ENCODE assay signal across 1 fruit fly cellular context in genomic region chr3R:25684859-25685258, dm6.
A peak's percentile ranks its signal among the peaks of the same experiment; 100 is the strongest.
TF ChIP-seq lines count a peak whose summit lies in the region.

Gene RpL27, minus strand, starts transcription at chr3R:25685051.

TF ChIP-seq in whole organism, embryonic, 481 proteins besides CTCF, POLR2A, EP300 and RAD21 (continued from another document):
- TF ChIP-seq CG16813 (GFP tag; IDR thresholded peaks at IDR 0.05; lab: Robert Waterston, UW; ENCODE audit: partially characterized antibody): peak; percentile 71
- TF ChIP-seq tio (GFP tag; optimal IDR thresholded peaks at IDR 0.05; lab: Kevin White, UChicago): peak; percentile 33
- peak; percentile 79 for TF ChIP-seq CG10147 (GFP tag; optimal IDR thresholded peaks at IDR 0.05; lab: Kevin White, UChicago)
- TF ChIP-seq GATAe (GFP tag; conservative IDR thresholded peaks at IDR 0.05; lab: Robert Waterston, UW): 0 out of 2 replicates have a peak, but pooled peaks have one; percentile 8
- TF ChIP-seq HLH54F (GFP tag; optimal IDR thresholded peaks at IDR 0.05; lab: Kevin White, UChicago): peak; percentile 69
- peak; percentile 44 for TF ChIP-seq CG13123 (GFP tag; optimal IDR thresholded peaks at IDR 0.05; lab: Kevin White, UChicago)
- TF ChIP-seq z (GFP tag; IDR thresholded peaks at IDR 0.05; lab: Robert Waterston, UW): no peak
- TF ChIP-seq bigmax (GFP tag; optimal IDR thresholded peaks at IDR 0.05; lab: Kevin White, UChicago): peak; percentile 70
- peak; percentile 42; the same call in 2 of the 3 replicates for TF ChIP-seq ase (GFP tag; IDR thresholded peaks at IDR 0.05; lab: Robert Waterston, UW)
- peak; percentile 92 for TF ChIP-seq CG7271 (tag; optimal IDR thresholded peaks at IDR 0.05; lab: Kevin White, UChicago)
- peak; percentile 24; the same call in 1 of the 2 replicates for TF ChIP-seq CG10321 (GFP tag; IDR thresholded peaks at IDR 0.05; lab: Robert Waterston, UW)
- TF ChIP-seq CkIIα-i1 (GFP tag; IDR thresholded peaks at IDR 0.05; lab: Robert Waterston, UW): no peak
- TF ChIP-seq Xrp1 (GFP tag; IDR thresholded peaks at IDR 0.05; lab: Robert Waterston, UW): peak; percentile 48; the same call in 1 of the 2 replicates
- no peak for TF ChIP-seq pnt (GFP tag; optimal IDR thresholded peaks at IDR 0.05; lab: Kevin White, UChicago)
- peak; percentile 76 for TF ChIP-seq CG18262 (tag; optimal IDR thresholded peaks at IDR 0.05; lab: Kevin White, UChicago)
- TF ChIP-seq CG2199 (GFP tag; IDR thresholded peaks at IDR 0.05; lab: Robert Waterston, UW): 0 out of 3 replicates have a peak, but pooled peaks have one; percentile 8
- no peak for TF ChIP-seq CG2129 (GFP tag; IDR thresholded peaks at IDR 0.05; lab: Robert Waterston, UW; ENCODE audit: partially characterized antibody)
- TF ChIP-seq CG4282 (GFP tag; optimal IDR thresholded peaks at IDR 0.05; lab: Kevin White, UChicago): no peak
- peak; percentile 81 for TF ChIP-seq wek (GFP tag; optimal IDR thresholded peaks at IDR 0.05; lab: Kevin White, UChicago)
- TF ChIP-seq Hr78 (GFP tag; optimal IDR thresholded peaks at IDR 0.05; lab: Kevin White, UChicago): no peak
- peak; percentile 10 for TF ChIP-seq Sin3A (optimal IDR thresholded peaks at IDR 0.05; lab: Kevin White, UChicago)
- peak; percentile 24 for TF ChIP-seq CG30431 (GFP tag; optimal IDR thresholded peaks at IDR 0.05; lab: Kevin White, UChicago)
- peak; percentile 90 for TF ChIP-seq CG15514 (GFP tag; optimal IDR thresholded peaks at IDR 0.05; lab: Kevin White, UChicago)
- TF ChIP-seq Hey (tag; optimal IDR thresholded peaks at IDR 0.05; lab: Kevin White, UChicago): peak; percentile 74
- peak; percentile 63 for TF ChIP-seq D19B (GFP tag; optimal IDR thresholded peaks at IDR 0.05; lab: Kevin White, UChicago)
- peak; percentile 99 for TF ChIP-seq Ets97D (GFP tag; optimal IDR thresholded peaks at IDR 0.05; lab: Kevin White, UChicago)
- TF ChIP-seq CG10462 (GFP tag; optimal IDR thresholded peaks at IDR 0.05; lab: Kevin White, UChicago): peak; percentile 9
- TF ChIP-seq CG17802 (tag; optimal IDR thresholded peaks at IDR 0.05; lab: Kevin White, UChicago): peak; percentile 55
- TF ChIP-seq Neu2 (GFP tag; optimal IDR thresholded peaks at IDR 0.05; lab: Kevin White, UChicago; ENCODE audit: borderline replicate concordance): no peak
- TF ChIP-seq Poxn (GFP tag; IDR thresholded peaks at IDR 0.05; lab: Robert Waterston, UW): no peak
- TF ChIP-seq CG2202 (tag; optimal IDR thresholded peaks at IDR 0.05; lab: Kevin White, UChicago): peak; percentile 69
- TF ChIP-seq CG34422 (GFP tag; IDR thresholded peaks at IDR 0.05; lab: Robert Waterston, UW): peak; percentile 79
- TF ChIP-seq tin (GFP tag; optimal IDR thresholded peaks at IDR 0.05; lab: Kevin White, UChicago): peak; percentile 33
- TF ChIP-seq CG6175 (GFP tag; IDR thresholded peaks at IDR 0.05; lab: Robert Waterston, UW): peak; percentile 66; the same call in 2 of the 3 replicates
- TF ChIP-seq bab2 (GFP tag; optimal IDR thresholded peaks at IDR 0.05; lab: Kevin White, UChicago): peak; percentile 47
- peak; percentile 53 for TF ChIP-seq CG13424 (tag; optimal IDR thresholded peaks at IDR 0.05; lab: Kevin White, UChicago)
- TF ChIP-seq CG14710 (tag; optimal IDR thresholded peaks at IDR 0.05; lab: Kevin White, UChicago): peak; percentile 85
- TF ChIP-seq H2.0 (GFP tag; IDR thresholded peaks at IDR 0.05; lab: Robert Waterston, UW): peak; percentile 76
- peak; percentile 77 for TF ChIP-seq Scr (GFP tag; IDR thresholded peaks at IDR 0.05; lab: Robert Waterston, UW; ENCODE audit: partially characterized antibody)
- peak; percentile 36; the same call in 1 of the 2 replicates for TF ChIP-seq sisA (GFP tag; IDR thresholded peaks at IDR 0.05; lab: Robert Waterston, UW)
- peak; percentile 90 for TF ChIP-seq CG9797 (GFP tag; optimal IDR thresholded peaks at IDR 0.05; lab: Kevin White, UChicago)
- peak; percentile 47 for TF ChIP-seq CG1602 (GFP tag; optimal IDR thresholded peaks at IDR 0.05; lab: Kevin White, UChicago)
- TF ChIP-seq CG8924 (tag; optimal IDR thresholded peaks at IDR 0.05; lab: Kevin White, UChicago): peak; percentile 80
- peak; percentile 84 for TF ChIP-seq scrt (GFP tag; optimal IDR thresholded peaks at IDR 0.05; lab: Kevin White, UChicago)
- no peak for TF ChIP-seq CG1832 (GFP tag; optimal IDR thresholded peaks at IDR 0.05; lab: Kevin White, UChicago)
- peak; percentile 53 to 65 for TF ChIP-seq chif (GFP tag; optimal IDR thresholded peaks at IDR 0.05; lab: Kevin White, UChicago)
